Worm (Caenorhabditis elegans) whole organism, L4 larva: ENCODE results near the gene rbx-1.

Experiments used
- F44E2.7 ChIP-seq: fragments of 200-800 bp; sonication (Bioruptor generic); IDR thresholded peaks from 2 replicates; pipeline ENCODE4 v2.1.2; 2022; ENCODE audit warnings: missing genetic modification characterization, missing compliant biosample characterization
- F49E8.2 ChIP-seq: sonication (generic microtip); optimal IDR thresholded peaks from 2 replicates; lab custom pipeline; 2016; ENCODE audit warnings: missing compliant biosample characterization, mild to moderate bottlenecking, missing genetic modification characterization, borderline replicate concordance
- ZK546.5 ChIP-seq, 2 experiments: sonication (generic microtip); optimal IDR thresholded peaks; 2 replicates each; lab custom pipeline; 2017; ENCODE audit warnings: missing biosample characterization in 2 of 2, missing genetic modification characterization in 2 of 2
- ceh-82 ChIP-seq: sonication (generic microtip); optimal IDR thresholded peaks from 2 replicates; lab custom pipeline; 2017; ENCODE audit warnings: missing biosample characterization, missing genetic modification characterization
- jun-1 ChIP-seq: fragments of 150-350 bp; optimal IDR thresholded peaks from 2 replicates; lab custom pipeline; 2014; ENCODE audit warnings: missing biosample characterization, missing genetic modification reagents, missing genetic modification characterization
- mdt-29 ChIP-seq: fragments of 200-800 bp; sonication (Bioruptor generic); IDR thresholded peaks from 2 replicates; pipeline ENCODE4 v1.3.6; 2022; ENCODE audit warnings: missing genetic modification reagents, missing genetic modification characterization, missing compliant biosample characterization
- nhr-76 ChIP-seq: fragments of 150-350 bp; optimal IDR thresholded peaks from 2 replicates; lab custom pipeline; 2014; ENCODE audit warnings: missing biosample characterization, missing genetic modification characterization
- unc-39 ChIP-seq: sonication (generic microtip); optimal IDR thresholded peaks from 2 replicates; lab custom pipeline; 2017; ENCODE audit warnings: missing biosample characterization, missing genetic modification characterization
- unc-62 ChIP-seq, 3 experiments: fragments of 150-350 bp in 1 of 3; sonication (generic microtip); optimal IDR thresholded peaks in 2 of 3; peaks in 1 of 3; 1 replicate in 1 of 3; 2 replicates in 2 of 3; lab custom pipeline; 2014 to 2017; ENCODE audit warnings: missing biosample characterization in 3 of 3, missing genetic modification characterization in 3 of 3, missing genetic modification reagents in 3 of 3, missing genotype in 1 of 3

DNA sequence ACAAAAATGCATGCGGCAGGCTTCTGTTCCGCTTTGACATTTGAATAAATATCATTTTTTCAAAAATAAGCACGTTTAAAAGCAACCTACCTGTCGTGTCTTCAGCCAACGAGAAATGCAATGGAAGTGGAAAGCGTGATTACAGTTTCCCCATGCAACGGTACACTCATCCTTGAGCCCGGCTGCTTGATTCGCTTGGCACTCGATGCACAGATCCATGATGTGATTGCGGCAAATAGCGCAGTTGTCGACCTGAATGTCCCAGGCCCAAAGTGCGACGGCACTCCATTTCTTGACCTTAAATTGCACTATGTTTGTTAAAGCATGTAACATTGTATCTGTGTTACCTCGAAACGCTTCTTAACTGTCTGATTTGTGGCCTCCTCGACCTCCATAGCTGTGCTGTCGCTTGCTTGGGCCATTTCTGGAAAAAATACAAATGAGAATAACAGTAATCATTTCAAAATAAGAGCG lies at the start of gene rbx-1:
- no peak for TF ChIP-seq mdt-29
- TF ChIP-seq nhr-76 (tag; lab: Kevin White, UChicago): no peak
- TF ChIP-seq ceh-82: no peak
- TF ChIP-seq jun-1 (tag; lab: Kevin White, UChicago): no peak
- no peak for TF ChIP-seq F49E8.2 (tag; lab: Kevin White, UChicago)
- no peak for TF ChIP-seq unc-39 (tag; lab: Kevin White, UChicago)
- no peak for TF ChIP-seq ZK546.5 (tag; optimal IDR thresholded peaks at IDR 0.05; lab: Kevin White, UChicago)
- no peak for TF ChIP-seq F44E2.7
- no peak for TF ChIP-seq unc-62 (GFP tag; optimal IDR thresholded peaks at IDR 0.05 in 1 of 2; lab: Kevin White, UChicago)
- no peak for TF ChIP-seq unc-62 (tag; optimal IDR thresholded peaks at IDR 0.05; lab: Kevin White, UChicago)
